Fruit fly (Drosophila melanogaster) whole organism: ENCODE results near the gene CG3552.

Experiments
- Dll ChIP-seq: fragments of >200 bp; optimal IDR thresholded peaks from 2 replicates; lab custom pipeline; 2017
- pan ChIP-seq: fragments of >200 bp; optimal IDR thresholded peaks from 2 replicates; lab custom pipeline; 2017
- psq ChIP-seq: fragments of >200 bp; optimal IDR thresholded peaks from 2 replicates; lab custom pipeline; 2017

DNA sequence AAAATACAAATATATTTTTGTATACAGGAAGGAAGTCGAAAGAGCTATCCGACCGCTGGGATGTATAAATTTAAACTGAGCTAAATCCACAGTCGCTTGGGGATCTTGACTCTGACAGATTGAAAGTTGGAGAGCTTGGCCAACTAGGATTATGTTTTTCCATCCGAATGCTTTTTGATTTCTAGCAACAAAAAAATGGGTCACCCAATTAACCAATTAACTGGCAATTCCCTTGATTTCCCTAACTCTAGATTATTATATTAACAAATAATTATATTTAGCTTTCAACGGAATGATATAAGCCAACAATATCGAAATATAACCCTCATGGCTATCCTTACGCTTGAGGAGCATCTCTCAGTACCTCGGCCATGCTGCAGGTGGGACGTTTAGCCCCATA lies 38.8 kb upstream of the CG3552 start, which contains the start of gene CG3982:
- TF ChIP-seq psq = no peak
- TF ChIP-seq Dll = no peak
- no peak for TF ChIP-seq pan
